Worm (Caenorhabditis elegans) whole organism, L4 larva: ENCODE results near the gene T25G12.6.

Source experiments
- T26A8.4 ChIP-seq: fragments of 200-800 bp; sonication (Bioruptor generic); IDR thresholded peaks from 2 replicates; pipeline ENCODE4 v1.3.6; 2022; ENCODE audit warnings: missing genetic modification characterization, missing compliant biosample characterization
- ama-1 ChIP-seq: fragments of 150-350 bp; optimal IDR thresholded peaks from 2 replicates; lab custom pipeline; 2014; ENCODE audit warnings: inconsistent platforms, mixed read lengths
- ceh-28 ChIP-seq: fragments of 150-350 bp; optimal IDR thresholded peaks from 2 replicates; lab custom pipeline; 2014; ENCODE audit warnings: missing biosample characterization, missing genetic modification reagents, missing genetic modification characterization
- egl-27 ChIP-seq: sonication (generic microtip); optimal IDR thresholded peaks from 3 replicates; lab custom pipeline; 2017; ENCODE audit warnings: missing biosample characterization, missing genetic modification reagents, missing genetic modification characterization
- hif-1 ChIP-seq, 2 experiments: sonication (generic microtip); optimal IDR thresholded peaks; 2 replicates each; lab custom pipeline; 2016 to 2017; ENCODE audit warnings: missing compliant biosample characterization in 2 of 2, missing genetic modification characterization in 2 of 2, missing genetic modification reagents in 2 of 2, missing genotype in 2 of 2, mild to moderate bottlenecking in 1 of 2
- lsy-2 ChIP-seq, 2 experiments: fragments of 150-350 bp in 1 of 2; sonication (generic microtip) in 1 of 2; optimal IDR thresholded peaks; 2 replicates each; lab custom pipeline; 2014 to 2017; ENCODE audit warnings: missing biosample characterization in 2 of 2, missing genetic modification characterization in 2 of 2
- nhr-111 ChIP-seq: fragments of 200-800 bp; sonication (Bioruptor generic); optimal IDR thresholded peaks from 2 replicates; lab custom pipeline; 2018; ENCODE audit warnings: mild to moderate bottlenecking, missing genetic modification characterization, missing compliant biosample characterization
- nhr-237 ChIP-seq: sonication (generic microtip); optimal IDR thresholded peaks from 2 replicates; lab custom pipeline; 2017; ENCODE audit warnings: missing biosample characterization, missing genetic modification characterization
- nhr-28 ChIP-seq: fragments of 150-350 bp; optimal IDR thresholded peaks from 2 replicates; lab custom pipeline; 2014; ENCODE audit warnings: missing biosample characterization, missing genetic modification characterization
- unc-62 ChIP-seq, 3 experiments: fragments of 150-350 bp in 1 of 3; sonication (generic microtip); optimal IDR thresholded peaks in 2 of 3; peaks in 1 of 3; 1 replicate in 1 of 3; 2 replicates in 2 of 3; lab custom pipeline; 2014 to 2017; ENCODE audit warnings: missing biosample characterization in 3 of 3, missing genetic modification characterization in 3 of 3, missing genetic modification reagents in 3 of 3, missing genotype in 1 of 3

DNA sequence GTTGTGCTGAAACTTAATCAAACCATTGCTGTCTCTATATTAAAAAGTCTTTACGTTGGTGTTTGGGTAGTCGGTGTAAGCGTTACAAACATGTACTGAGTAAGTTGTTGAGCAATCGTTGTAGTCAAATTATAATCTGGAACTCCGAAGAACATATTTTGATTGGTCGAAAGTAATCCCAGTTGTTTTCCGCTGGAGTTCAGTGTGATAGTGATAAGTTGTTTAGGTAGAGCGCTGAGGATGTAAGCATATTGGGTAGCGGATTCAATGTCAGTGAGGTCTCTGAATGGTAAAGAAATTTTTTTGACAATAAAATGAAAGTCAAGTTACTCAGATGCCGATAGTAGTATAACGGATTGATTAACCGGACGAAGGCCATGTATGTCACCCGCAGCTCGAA lies 2.6 kb downstream of the T25G12.6 start:
- TF ChIP-seq nhr-111 (GFP tag; lab: Kevin White, UChicago) (no peak), hif-1 (tag; optimal IDR thresholded peaks at IDR 0.05; lab: Kevin White, UChicago) (no peak), nhr-237 (tag; lab: Kevin White, UChicago) (no peak), ceh-28 (no peak), nhr-28 (tag; lab: Kevin White, UChicago) (no peak), lsy-2 (tag; optimal IDR thresholded peaks at IDR 0.05; lab: Kevin White, UChicago) (no peak), ama-1 (no peak), T26A8.4 (GFP tag; lab: Robert Waterston, UW) (no peak), unc-62 (GFP tag; optimal IDR thresholded peaks at IDR 0.05 in 1 of 2; lab: Kevin White, UChicago) (peak in 1 of 2 experiments; percentile 97), unc-62 (tag; optimal IDR thresholded peaks at IDR 0.05; lab: Kevin White, UChicago) (no peak), egl-27 (no peak)
